Worm (Caenorhabditis elegans) whole organism, late embryonic: ENCODE data around the gene F35E12.9.

Experiments
- K02D7.2 ChIP-seq: sonication (generic microtip); optimal IDR thresholded peaks from 2 replicates; lab custom pipeline; 2017; ENCODE audit warnings: mild to moderate bottlenecking, missing genetic modification characterization, missing compliant biosample characterization
- K09A11.1 ChIP-seq: sonication (generic microtip); optimal IDR thresholded peaks from 2 replicates; lab custom pipeline; 2017; ENCODE audit warnings: antibody characterized with exemption, mild to moderate bottlenecking, missing genetic modification characterization, missing compliant biosample characterization; ENCODE audit not compliant: insufficient read depth
- Y22D7AL.16 ChIP-seq: sonication (generic microtip); optimal IDR thresholded peaks from 2 replicates; lab custom pipeline; 2016; ENCODE audit warnings: missing genetic modification characterization, missing compliant biosample characterization
- ama-1 ChIP-seq: fragments of 150-350 bp; optimal IDR thresholded peaks from 2 replicates; lab custom pipeline; 2014
- ceh-19 ChIP-seq: fragments of 200-800 bp; sonication (Bioruptor generic); optimal IDR thresholded peaks from 2 replicates; lab custom pipeline; 2018; ENCODE audit warnings: mild to moderate bottlenecking, missing genetic modification characterization, missing compliant biosample characterization
- ceh-2 ChIP-seq: sonication (generic microtip); optimal IDR thresholded peaks from 2 replicates; lab custom pipeline; 2016; ENCODE audit warnings: missing genotype, missing genetic modification characterization, missing compliant biosample characterization
- ceh-22 ChIP-seq: sonication (generic microtip); optimal IDR thresholded peaks from 2 replicates; lab custom pipeline; 2017; ENCODE audit warnings: missing biosample characterization, missing genetic modification characterization
- ceh-24 ChIP-seq: sonication (generic microtip); optimal IDR thresholded peaks from 2 replicates; lab custom pipeline; 2016; ENCODE audit warnings: mild to moderate bottlenecking, missing genetic modification characterization, missing compliant biosample characterization
- ceh-30 ChIP-seq: fragments of 150-350 bp; optimal IDR thresholded peaks from 2 replicates; lab custom pipeline; 2014; ENCODE audit warnings: missing biosample characterization, missing genetic modification characterization
- ceh-31 ChIP-seq: sonication (generic microtip); optimal IDR thresholded peaks from 2 replicates; lab custom pipeline; 2016; ENCODE audit warnings: missing genetic modification characterization, missing compliant biosample characterization
- ceh-34 ChIP-seq: sonication (generic microtip); optimal IDR thresholded peaks from 2 replicates; lab custom pipeline; 2016; ENCODE audit warnings: mild to moderate bottlenecking, missing genetic modification characterization, missing compliant biosample characterization
- ceh-45 ChIP-seq: fragments of 200-800 bp; sonication (Bioruptor generic); IDR thresholded peaks from 2 replicates; pipeline ENCODE4 v1.3.6; 2022; ENCODE audit warnings: missing genetic modification reagents, missing genetic modification characterization, missing compliant biosample characterization
- ceh-48 ChIP-seq: sonication (generic microtip); optimal IDR thresholded peaks from 2 replicates; lab custom pipeline; 2016; ENCODE audit warnings: missing genetic modification characterization, inconsistent platforms, missing compliant biosample characterization
- ceh-6 ChIP-seq: fragments of 200-800 bp; sonication (Bioruptor generic); optimal IDR thresholded peaks from 2 replicates; lab custom pipeline; 2018; ENCODE audit warnings: mild to moderate bottlenecking, missing genetic modification characterization, missing compliant biosample characterization
- che-1 ChIP-seq: sonication (generic microtip); optimal IDR thresholded peaks from 2 replicates; lab custom pipeline; 2016; ENCODE audit warnings: mild to moderate bottlenecking, missing genetic modification characterization, missing compliant biosample characterization
- dmd-4 ChIP-seq: sonication (generic microtip); optimal IDR thresholded peaks from 2 replicates; lab custom pipeline; 2016; ENCODE audit warnings: borderline replicate concordance, missing genetic modification characterization, missing compliant biosample characterization
- elt-2 ChIP-seq: sonication (generic microtip); optimal IDR thresholded peaks from 2 replicates; lab custom pipeline; 2016; ENCODE audit warnings: missing genetic modification reagents, missing genetic modification characterization, missing compliant biosample characterization
- elt-4 ChIP-seq: sonication (generic microtip); optimal IDR thresholded peaks from 2 replicates; lab custom pipeline; 2016; ENCODE audit warnings: missing genetic modification characterization, missing compliant biosample characterization
- eyg-1 ChIP-seq: sonication (generic microtip); optimal IDR thresholded peaks from 2 replicates; lab custom pipeline; 2016; ENCODE audit warnings: missing genotype, missing genetic modification characterization, missing compliant biosample characterization
- fax-1 ChIP-seq: sonication (generic microtip); optimal IDR thresholded peaks from 2 replicates; lab custom pipeline; 2016; ENCODE audit warnings: missing genotype, missing genetic modification characterization, missing compliant biosample characterization
- fkh-10 ChIP-seq: fragments of 150-350 bp; optimal IDR thresholded peaks from 2 replicates; lab custom pipeline; 2014; ENCODE audit warnings: missing biosample characterization, missing genetic modification reagents, missing genetic modification characterization
- fkh-6 ChIP-seq: sonication (generic microtip); optimal IDR thresholded peaks from 2 replicates; lab custom pipeline; 2016; ENCODE audit warnings: missing genetic modification characterization, missing compliant biosample characterization
- hlh-15 ChIP-seq: sonication (generic microtip); optimal IDR thresholded peaks from 2 replicates; lab custom pipeline; 2016; ENCODE audit warnings: missing genetic modification characterization, missing compliant biosample characterization
- hlh-6 ChIP-seq: sonication (generic microtip); optimal IDR thresholded peaks from 2 replicates; lab custom pipeline; 2016; ENCODE audit warnings: missing genotype, missing genetic modification characterization, missing compliant biosample characterization
- hlh-8 ChIP-seq: sonication (generic microtip); optimal IDR thresholded peaks from 2 replicates; lab custom pipeline; 2016; ENCODE audit warnings: missing genotype, missing genetic modification characterization, missing compliant biosample characterization
- lim-6 ChIP-seq: sonication (generic microtip); optimal IDR thresholded peaks from 2 replicates; lab custom pipeline; 2016; ENCODE audit warnings: missing genetic modification characterization, missing compliant biosample characterization
- madf-2 ChIP-seq: sonication (generic microtip); optimal IDR thresholded peaks from 2 replicates; lab custom pipeline; 2017; ENCODE audit warnings: missing genetic modification characterization, missing compliant biosample characterization
- mec-3 ChIP-seq: sonication (generic microtip); optimal IDR thresholded peaks from 2 replicates; lab custom pipeline; 2016; ENCODE audit warnings: borderline replicate concordance, missing genetic modification characterization, missing compliant biosample characterization
- nhr-11 ChIP-seq: fragments of 150-350 bp; optimal IDR thresholded peaks from 2 replicates; lab custom pipeline; 2014; ENCODE audit warnings: missing biosample characterization, missing genetic modification characterization
- nhr-232 ChIP-seq: sonication (generic microtip); optimal IDR thresholded peaks from 2 replicates; lab custom pipeline; 2016; ENCODE audit warnings: missing genetic modification characterization, missing compliant biosample characterization
- odd-2 ChIP-seq: sonication (generic microtip); optimal IDR thresholded peaks from 2 replicates; lab custom pipeline; 2017; ENCODE audit warnings: antibody characterized with exemption, mild to moderate bottlenecking, missing genetic modification characterization, missing compliant biosample characterization
- pag-3 ChIP-seq: sonication (generic microtip); optimal IDR thresholded peaks from 2 replicates; lab custom pipeline; 2016; ENCODE audit warnings: missing compliant biosample characterization, missing genetic modification characterization, borderline replicate concordance
- pat-9 ChIP-seq: fragments of 200-800 bp; sonication (Bioruptor generic); optimal IDR thresholded peaks from 2 replicates; lab custom pipeline; 2018; ENCODE audit warnings: mild to moderate bottlenecking, missing genetic modification characterization, moderate library complexity, missing compliant biosample characterization
- pax-1 ChIP-seq: fragments of 150-350 bp; optimal IDR thresholded peaks from 2 replicates; lab custom pipeline; 2014; ENCODE audit warnings: missing biosample characterization, missing genetic modification characterization
- pha-4 ChIP-seq: fragments of 150-350 bp; optimal IDR thresholded peaks from 2 replicates; lab custom pipeline; 2018; ENCODE audit warnings: missing biosample characterization, missing genetic modification reagents, missing genetic modification characterization
- pqm-1 ChIP-seq: sonication (generic microtip); optimal IDR thresholded peaks from 2 replicates; lab custom pipeline; 2016; ENCODE audit warnings: missing genetic modification characterization, missing compliant biosample characterization
- pros-1 ChIP-seq: fragments of 150-350 bp; optimal IDR thresholded peaks from 2 replicates; lab custom pipeline; 2014; ENCODE audit warnings: missing biosample characterization, missing genetic modification reagents, missing genetic modification characterization
- ref-2 ChIP-seq: sonication (generic microtip); optimal IDR thresholded peaks from 2 replicates; lab custom pipeline; 2016; ENCODE audit warnings: missing genetic modification characterization, missing compliant biosample characterization
- sdc-2 ChIP-seq: sonication (generic microtip); optimal IDR thresholded peaks from 2 replicates; lab custom pipeline; 2016; ENCODE audit warnings: missing genotype, missing genetic modification characterization, missing compliant biosample characterization
- sox-2 ChIP-seq: fragments of 200-800 bp; sonication (Bioruptor generic); IDR thresholded peaks from 2 replicates; pipeline ENCODE4 v1.3.6; 2022; ENCODE audit warnings: missing genetic modification reagents, missing genetic modification characterization, missing compliant biosample characterization
- sox-4 ChIP-seq: sonication (generic microtip); optimal IDR thresholded peaks from 2 replicates; lab custom pipeline; 2017; ENCODE audit warnings: mild to moderate bottlenecking, missing genetic modification characterization, inconsistent platforms, missing compliant biosample characterization
- syd-9 ChIP-seq: sonication (generic microtip); optimal IDR thresholded peaks from 2 replicates; lab custom pipeline; 2016; ENCODE audit warnings: mild to moderate bottlenecking, missing genetic modification characterization, moderate library complexity, missing compliant biosample characterization
- tbx-2 ChIP-seq: sonication (generic microtip); optimal IDR thresholded peaks from 2 replicates; lab custom pipeline; 2016; ENCODE audit warnings: missing genetic modification characterization, missing compliant biosample characterization
- unc-42 ChIP-seq: sonication (generic microtip); optimal IDR thresholded peaks from 2 replicates; lab custom pipeline; 2016; ENCODE audit warnings: missing genotype, missing genetic modification characterization, missing compliant biosample characterization
- unc-86 ChIP-seq: sonication (generic microtip); optimal IDR thresholded peaks from 2 replicates; lab custom pipeline; 2016; ENCODE audit warnings: missing genetic modification characterization, missing compliant biosample characterization
- zip-5 ChIP-seq: sonication (generic microtip); optimal IDR thresholded peaks from 2 replicates; lab custom pipeline; 2016; ENCODE audit warnings: missing genetic modification characterization, missing compliant biosample characterization
- ztf-16 ChIP-seq: sonication (generic microtip); optimal IDR thresholded peaks from 2 replicates; lab custom pipeline; 2017; ENCODE audit warnings: missing genetic modification characterization, missing compliant biosample characterization

Gene F35E12.9

DNA sequence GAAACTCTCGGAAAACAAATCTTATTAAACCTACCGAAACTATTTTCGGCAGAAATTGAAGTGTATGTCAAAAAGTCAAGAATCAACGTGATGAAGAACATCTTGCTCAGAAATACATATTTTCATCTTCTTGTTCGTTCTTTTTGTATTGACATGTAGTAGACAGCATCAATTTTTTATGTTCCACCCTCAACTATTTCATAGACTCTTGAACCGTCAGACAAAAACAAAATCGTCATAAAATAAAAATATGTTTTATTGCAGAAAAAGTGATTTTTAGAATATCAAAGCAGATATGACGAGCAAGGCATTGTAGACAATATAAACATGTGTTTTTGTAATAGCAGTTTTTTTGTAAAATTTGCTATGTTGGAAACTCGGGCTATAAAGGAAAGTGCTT, 20.1 kb downstream of the F35E12.9 start, which contains the start of gene F35E12.2:
Gene F35E12.2 (minus strand): TSS at position 101 of the 400 bp plus-strand sequence.
- TF ChIP-seq ceh-24 (tag; lab: Kevin White, UChicago) (no peak), sdc-2 (no peak), che-1 (tag; lab: Kevin White, UChicago) (no peak), hlh-15 (tag; lab: Kevin White, UChicago) (no peak), K09A11.1 (tag; lab: Kevin White, UChicago) (no peak), fkh-6 (no peak), hlh-6 (tag; lab: Kevin White, UChicago) (no peak), zip-5 (tag; lab: Kevin White, UChicago) (no peak), sox-4 (tag; lab: Kevin White, UChicago) (no peak), ceh-48 (no peak), mec-3 (tag; lab: Kevin White, UChicago) (no peak), dmd-4 (no peak), pqm-1 (tag; lab: Kevin White, UChicago) (no peak), ceh-19 (no peak), pat-9 (tag; lab: Kevin White, UChicago) (no peak), sox-2 (GFP tag; lab: Robert Waterston, UW) (no peak), eyg-1 (no peak), odd-2 (tag; lab: Kevin White, UChicago) (no peak), pha-4 (tag; lab: Kevin White, UChicago) (no peak), ceh-22 (tag; lab: Kevin White, UChicago) (no peak)

DNA sequence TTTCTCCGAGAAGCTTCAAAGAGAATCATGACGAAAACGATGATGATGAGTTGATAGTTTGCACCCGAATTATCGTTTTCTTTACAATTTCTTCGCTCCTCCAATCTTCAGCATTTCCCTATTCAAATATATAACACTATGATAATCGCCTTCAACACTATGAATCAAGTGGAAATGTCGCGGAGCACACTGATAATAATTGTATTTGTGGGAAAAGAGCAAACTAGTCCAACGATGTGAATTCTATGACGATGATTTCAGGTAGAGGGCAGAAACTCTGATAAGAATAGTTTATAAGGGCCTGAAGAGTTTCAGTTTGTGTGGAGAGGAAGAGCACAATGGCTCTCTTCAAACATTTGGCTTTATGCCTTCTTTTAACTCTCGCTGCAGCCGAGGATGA, 28.4 kb downstream of the F35E12.9 start, which contains the start of gene T01D3.6:
Gene T01D3.6 (plus strand): TSS at position 294 of the 400 bp plus-strand sequence.
- TF ChIP-seq ceh-48 (no peak), hlh-8 (tag; lab: Kevin White, UChicago) (no peak), zip-5 (tag; lab: Kevin White, UChicago) (no peak), Y22D7AL.16 (no peak), pag-3 (tag; lab: Kevin White, UChicago) (no peak)

- TF ChIP-seq unc-86 (tag; lab: Kevin White, UChicago) (peak; percentile 68), syd-9 (tag; lab: Kevin White, UChicago) (peak; percentile 39), pros-1 (no peak), tbx-2 (tag; lab: Kevin White, UChicago) (peak; percentile 98), nhr-11 (tag; lab: Kevin White, UChicago) (no peak), mec-3 (tag; lab: Kevin White, UChicago) (peak; percentile 88), ceh-2 (tag; lab: Kevin White, UChicago) (peak; percentile 94), pax-1 (tag; lab: Kevin White, UChicago) (no peak), fkh-6 (peak; percentile 72), ceh-48 (no peak), lim-6 (tag; lab: Kevin White, UChicago) (peak; percentile 87), eyg-1 (no peak), nhr-232 (no peak), K09A11.1 (tag; lab: Kevin White, UChicago) (no peak), unc-42 (tag; lab: Kevin White, UChicago) (peak; percentile 98), che-1 (tag; lab: Kevin White, UChicago) (peak; percentile 38), ztf-16 (tag; lab: Kevin White, UChicago) (peak; percentile 62), hlh-15 (tag; lab: Kevin White, UChicago) (peak; percentile 79), ceh-45 (no peak), elt-4 (tag; lab: Kevin White, UChicago) (no peak), pqm-1 (tag; lab: Kevin White, UChicago) (peak; percentile 89), fax-1 (tag; lab: Kevin White, UChicago) (peak; percentile 90), elt-2 (tag; lab: Kevin White, UChicago) (peak; percentile 85), ceh-30 (tag; lab: Kevin White, UChicago) (no peak), pha-4 (tag; lab: Kevin White, UChicago) (no peak), sox-4 (tag; lab: Kevin White, UChicago) (no peak), zip-5 (tag; lab: Kevin White, UChicago) (peak; percentile 91), ceh-31 (tag; lab: Kevin White, UChicago) (peak; percentile 99), hlh-6 (tag; lab: Kevin White, UChicago) (peak; percentile 41), madf-2 (tag; lab: Kevin White, UChicago) (peak; percentile 22), ceh-6 (GFP tag; lab: Kevin White, UChicago) (peak; percentile 24), fkh-10 (GFP tag; lab: Kevin White, UChicago) (no peak), ceh-34 (tag; lab: Kevin White, UChicago) (peak; percentile 89), hlh-8 (tag; lab: Kevin White, UChicago) (peak; percentile 90), ceh-24 (tag; lab: Kevin White, UChicago) (no peak), ref-2 (tag; lab: Kevin White, UChicago) (peak; percentile 96), ama-1 (lab: Kevin White, UChicago) (no peak), ceh-19 (peak; percentile 22), K02D7.2 (tag; lab: Kevin White, UChicago) (no peak)
Measured at ce11 chrV:13715223-13715686, 29.7 kb downstream of the F35E12.9 start, which contains the start of gene zipt-9. zipt-9 (minus strand) TSS chrV:13715273.
